Worm (Caenorhabditis elegans) whole organism, L1 larva: Measurements from ENCODE around the gene hsp-12.3.
A peak's percentile ranks its signal among the peaks of the same experiment; 100 is the strongest.

Source experiments
- C04F5.9 ChIP-seq: sonication (generic microtip); optimal IDR thresholded peaks from 2 replicates; lab custom pipeline; 2016; ENCODE audit warnings: missing genetic modification characterization, missing compliant biosample characterization
- C16A3.4 ChIP-seq: fragments of 150-350 bp; optimal IDR thresholded peaks from 2 replicates; lab custom pipeline; 2014; ENCODE audit warnings: missing biosample characterization, missing genetic modification characterization
- aly-2 ChIP-seq: fragments of 150-350 bp; optimal IDR thresholded peaks from 2 replicates; lab custom pipeline; 2014; ENCODE audit warnings: missing biosample characterization, missing genetic modification characterization
- ama-1 ChIP-seq: fragments of 150-350 bp; optimal IDR thresholded peaks from 2 replicates; lab custom pipeline; 2014
- ceh-88 ChIP-seq: fragments of 200-800 bp; sonication (Bioruptor generic); IDR thresholded peaks from 2 replicates; pipeline ENCODE4 v1.3.6; 2022; ENCODE audit warnings: missing genetic modification characterization, missing compliant biosample characterization
- dpl-1 ChIP-seq, 3 experiments: fragments of 150-350 bp in 2 of 3; sonication (generic microtip) in 1 of 3; optimal IDR thresholded peaks; 2 replicates each; lab custom pipeline; 2014 to 2017; ENCODE audit warnings: missing biosample characterization in 3 of 3, missing genetic modification characterization in 3 of 3, missing genetic modification reagents in 3 of 3
- dsc-1 ChIP-seq: sonication (generic microtip); optimal IDR thresholded peaks from 2 replicates; lab custom pipeline; 2016; ENCODE audit warnings: mild to moderate bottlenecking, missing genetic modification characterization, missing compliant biosample characterization
- efl-1 ChIP-seq, 4 experiments: fragments of 150-350 bp; optimal IDR thresholded peaks in 3 of 4; peaks in 1 of 4; 1 replicate in 1 of 4; 2 replicates in 3 of 4; lab custom pipeline; 2014; ENCODE audit warnings: missing biosample characterization in 2 of 4, missing genetic modification characterization in 2 of 4, missing genetic modification reagents in 2 of 4
- elt-2 ChIP-seq: sonication (generic microtip); optimal IDR thresholded peaks from 2 replicates; lab custom pipeline; 2016; ENCODE audit warnings: missing genetic modification characterization, mild to moderate bottlenecking, inconsistent platforms, missing compliant biosample characterization, missing genetic modification reagents
- elt-3 ChIP-seq, 6 experiments: fragments of 150-350 bp in 1 of 6; sonication (generic microtip); optimal IDR thresholded peaks; 2 replicates each; lab custom pipeline; 2017 to 2018; ENCODE audit warnings: missing biosample characterization in 6 of 6, missing genetic modification characterization in 6 of 6, inconsistent platforms in 1 of 6
- ets-5 ChIP-seq: fragments of 200-800 bp; sonication (Bioruptor generic); IDR thresholded peaks from 2 replicates; pipeline ENCODE4 v1.3.6; 2022; ENCODE audit warnings: missing genetic modification characterization, missing compliant biosample characterization
- fkh-8 ChIP-seq: sonication (generic microtip); optimal IDR thresholded peaks from 2 replicates; lab custom pipeline; 2016; ENCODE audit warnings: mild to moderate bottlenecking, missing genetic modification characterization, missing compliant biosample characterization
- jun-1 ChIP-seq: fragments of 150-350 bp; optimal IDR thresholded peaks from 2 replicates; lab custom pipeline; 2014; ENCODE audit warnings: missing biosample characterization, missing genetic modification reagents, missing genetic modification characterization
- lin-13 ChIP-seq: fragments of 150-350 bp; optimal IDR thresholded peaks from 2 replicates; lab custom pipeline; 2014; ENCODE audit warnings: missing biosample characterization, missing genetic modification reagents, missing genetic modification characterization
- lin-14 ChIP-seq: fragments of 200-800 bp; sonication (Bioruptor generic); optimal IDR thresholded peaks from 2 replicates; lab custom pipeline; 2018; ENCODE audit warnings: mild to moderate bottlenecking, missing genetic modification characterization, moderate library complexity, missing compliant biosample characterization
- lir-3 ChIP-seq: sonication (generic microtip); optimal IDR thresholded peaks from 2 replicates; lab custom pipeline; 2016; ENCODE audit warnings: mild to moderate bottlenecking, missing genetic modification characterization, moderate library complexity, missing compliant biosample characterization; ENCODE audit not compliant: poor library complexity
- lsy-2 ChIP-seq, 2 experiments: fragments of 150-350 bp; optimal IDR thresholded peaks; 2 replicates each; lab custom pipeline; 2014; ENCODE audit warnings: missing biosample characterization in 2 of 2, missing genetic modification characterization in 2 of 2
- mdl-1 ChIP-seq, 2 experiments: fragments of 150-350 bp; optimal IDR thresholded peaks; 2 replicates each; lab custom pipeline; 2014 to 2017; ENCODE audit warnings: missing biosample characterization in 2 of 2, missing genetic modification characterization in 2 of 2, inconsistent platforms in 1 of 2
- mef-2 ChIP-seq: fragments of 150-350 bp; optimal IDR thresholded peaks from 2 replicates; lab custom pipeline; 2014; ENCODE audit warnings: missing biosample characterization, missing genetic modification characterization
- mep-1 ChIP-seq: fragments of 150-350 bp; optimal IDR thresholded peaks from 2 replicates; lab custom pipeline; 2014; ENCODE audit warnings: missing biosample characterization, missing genetic modification characterization
- nhr-19 ChIP-seq: fragments of 200-800 bp; sonication (Bioruptor generic); conservative IDR thresholded peaks from 2 replicates; pipeline ENCODE4 v1.3.6; 2022; ENCODE audit warnings: missing genetic modification characterization, missing compliant biosample characterization
- nhr-20 ChIP-seq: sonication (generic microtip); optimal IDR thresholded peaks from 2 replicates; lab custom pipeline; 2016; ENCODE audit warnings: mild to moderate bottlenecking, missing genetic modification characterization, missing compliant biosample characterization
- nhr-47 ChIP-seq: sonication (generic microtip); optimal IDR thresholded peaks from 2 replicates; lab custom pipeline; 2016; ENCODE audit warnings: mild to moderate bottlenecking, missing genetic modification characterization, moderate library complexity, missing compliant biosample characterization
- nhr-71 ChIP-seq: sonication (generic microtip); optimal IDR thresholded peaks from 2 replicates; lab custom pipeline; 2016; ENCODE audit warnings: mild to moderate bottlenecking, missing genetic modification characterization, moderate library complexity, missing compliant biosample characterization
- nhr-85 ChIP-seq: sonication (generic microtip); peaks from one replicate; lab custom pipeline; 2016; ENCODE audit warnings: missing genetic modification characterization, inconsistent platforms, missing compliant biosample characterization
- nhr-90 ChIP-seq: sonication (generic microtip); optimal IDR thresholded peaks from 2 replicates; lab custom pipeline; 2016; ENCODE audit warnings: mild to moderate bottlenecking, missing genetic modification characterization, missing compliant biosample characterization; ENCODE audit not compliant: poor library complexity
- snu-23 ChIP-seq: sonication (generic microtip); optimal IDR thresholded peaks from 2 replicates; lab custom pipeline; 2016; ENCODE audit warnings: missing genetic modification characterization, missing compliant biosample characterization
- sup-37 ChIP-seq: fragments of 200-800 bp; sonication (Bioruptor generic); optimal IDR thresholded peaks from 2 replicates; lab custom pipeline; 2018; ENCODE audit warnings: mild to moderate bottlenecking, missing genetic modification characterization, missing compliant biosample characterization
- swsn-7 ChIP-seq: sonication (generic microtip); optimal IDR thresholded peaks from 2 replicates; lab custom pipeline; 2016; ENCODE audit warnings: missing genetic modification characterization, missing compliant biosample characterization
- unc-62 ChIP-seq: fragments of 150-350 bp; optimal IDR thresholded peaks from 2 replicates; lab custom pipeline; 2014; ENCODE audit warnings: missing biosample characterization, missing genetic modification reagents, missing genetic modification characterization
- vab-15 ChIP-seq: sonication (generic microtip); optimal IDR thresholded peaks from 2 replicates; lab custom pipeline; 2017; ENCODE audit warnings: missing genotype, mild to moderate bottlenecking, missing genetic modification characterization, missing compliant biosample characterization
- ztf-11 ChIP-seq, 2 experiments: sonication (generic microtip); optimal IDR thresholded peaks; 2 replicates each; lab custom pipeline; 2016 to 2017; ENCODE audit warnings: missing genetic modification characterization in 2 of 2, missing biosample characterization in 1 of 2, missing compliant biosample characterization in 1 of 2
- ztf-4 ChIP-seq: fragments of 150-350 bp; optimal IDR thresholded peaks from 2 replicates; lab custom pipeline; 2014; ENCODE audit warnings: missing biosample characterization, missing genetic modification characterization

The hsp-12.3 gene

DNA sequence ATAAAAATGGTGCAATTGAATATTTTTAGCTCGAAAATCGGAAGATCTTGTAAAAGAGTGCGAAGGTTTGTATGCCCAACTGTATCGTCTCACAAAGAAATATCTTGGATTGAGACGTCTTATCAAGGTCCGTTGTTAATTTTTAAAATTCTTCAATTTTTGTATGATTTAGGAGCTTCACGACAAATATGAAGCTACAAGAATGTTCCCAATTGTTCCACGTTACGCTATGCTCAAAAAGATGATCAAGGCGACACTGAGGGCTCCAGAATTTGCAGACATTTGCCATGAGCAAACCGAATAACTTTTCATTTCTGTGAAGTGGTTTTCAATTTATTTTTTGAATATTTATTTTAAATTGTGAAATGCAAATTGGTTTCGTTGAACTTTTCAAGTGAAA, 6.6 kb downstream of the hsp-12.3 start:
- TF ChIP-seq sup-37 (GFP tag; lab: Kevin White, UChicago) (no peak), nhr-19 (peak; percentile 56), lsy-2 (tag; optimal IDR thresholded peaks at IDR 0.05; lab: Kevin White, UChicago) (peak in 1 of 2 experiments; percentile 45), snu-23 (peak; percentile 72), efl-1 (optimal IDR thresholded peaks at IDR 0.05; lab: Kevin White, UChicago) (no peak), efl-1 (GFP tag; optimal IDR thresholded peaks at IDR 0.05 in 1 of 2; lab: Kevin White, UChicago) (peak in 1 of 2 experiments; percentile 91), aly-2 (peak; percentile 95), nhr-90 (tag; lab: Kevin White, UChicago) (peak; percentile 71), C04F5.9 (tag; lab: Kevin White, UChicago) (no peak), mef-2 (tag; lab: Kevin White, UChicago) (no peak), nhr-85 (tag; lab: Kevin White, UChicago) (peak; percentile 75), swsn-7 (tag; lab: Kevin White, UChicago) (peak; percentile 24), elt-2 (tag; lab: Kevin White, UChicago) (peak; percentile 29), nhr-20 (tag; lab: Kevin White, UChicago) (peak; percentile 56), nhr-47 (tag; lab: Kevin White, UChicago) (peak; percentile 8), nhr-71 (tag; lab: Kevin White, UChicago) (peak; percentile 74), ztf-11 (tag; optimal IDR thresholded peaks at IDR 0.05; lab: Kevin White, UChicago) (no peak), mep-1 (tag; lab: Kevin White, UChicago) (peak; percentile 40), ztf-4 (tag; lab: Kevin White, UChicago) (peak; percentile 59), elt-3 (tag; optimal IDR thresholded peaks at IDR 0.05; lab: Kevin White, UChicago) (peak in 1 of 6 experiments; percentile 22), ama-1 (lab: Kevin White, UChicago) (peak; percentile 80)

ce11 chrIV:9432327-9432726, 13.0 kb downstream of the hsp-12.3 start:
- TF ChIP-seq efl-1 (optimal IDR thresholded peaks at IDR 0.05; lab: Kevin White, UChicago) (no peak), efl-1 (GFP tag; optimal IDR thresholded peaks at IDR 0.05 in 1 of 2; lab: Kevin White, UChicago) (peak in 1 of 2 experiments; percentile 65), fkh-8 (tag; lab: Kevin White, UChicago) (peak; percentile 6), dsc-1 (tag; lab: Kevin White, UChicago) (peak; percentile 73), ceh-88 (GFP tag; lab: Robert Waterston, UW) (no peak)

- TF ChIP-seq unc-62 (GFP tag; lab: Kevin White, UChicago) (no peak), C16A3.4 (tag; lab: Kevin White, UChicago) (no peak), ets-5 (GFP tag; lab: Robert Waterston, UW) (no peak), lir-3 (tag; lab: Kevin White, UChicago) (no peak), mdl-1 (tag; optimal IDR thresholded peaks at IDR 0.05; lab: Kevin White, UChicago) (no peak), vab-15 (no peak)
Observed at ce11 chrIV:9427959-9428358, 17.3 kb downstream of the hsp-12.3 start, which contains the start of gene F59B8.1. F59B8.1 (plus strand) TSS chrIV:9428259.

DNA sequence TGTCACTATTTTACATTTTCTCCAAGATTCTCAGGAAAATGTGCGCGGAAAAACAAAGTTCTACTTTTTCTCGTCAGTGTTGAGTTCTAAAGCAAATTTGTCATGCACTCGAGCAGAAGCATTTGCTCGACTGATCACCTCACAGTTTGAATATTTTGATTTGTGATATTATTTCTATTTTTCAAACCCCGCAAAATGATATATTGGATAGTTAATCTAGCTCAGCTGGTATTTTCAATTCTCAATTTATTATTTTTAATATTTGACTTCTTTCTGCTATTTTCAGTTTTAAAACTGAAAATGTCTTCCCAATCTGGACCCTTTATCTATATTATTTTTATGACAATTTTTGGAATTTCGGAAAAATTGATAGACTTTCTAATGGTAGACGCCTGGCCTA, 22.2 kb downstream of the hsp-12.3 start, which contains the start of gene srxa-2:
srxa-2 (plus strand) TSS at position 301 of the 400 bp plus-strand sequence.
- peak; percentile 7 for TF ChIP-seq fkh-8 (tag; lab: Kevin White, UChicago)
- no peak for TF ChIP-seq C04F5.9 (tag; lab: Kevin White, UChicago)
- TF ChIP-seq, all 84 proteins: peak for 1

ce11 chrIV:9422408-9422807, 22.9 kb downstream of the hsp-12.3 start, which contains the start of gene F56D5.9:
F56D5.9 (minus strand) TSS chrIV:9422508.
- TF ChIP-seq lin-14 (GFP tag; lab: Kevin White, UChicago), result no peak
- TF ChIP-seq nhr-19, result no peak
- TF ChIP-seq efl-1 (optimal IDR thresholded peaks at IDR 0.05; lab: Kevin White, UChicago), result no peak
- TF ChIP-seq efl-1 (GFP tag; optimal IDR thresholded peaks at IDR 0.05 in 1 of 2; lab: Kevin White, UChicago), result peak in 1 of 2 experiments; percentile 62
- no peak for TF ChIP-seq lin-13 (GFP tag; lab: Kevin White, UChicago)
- TF ChIP-seq jun-1, result no peak
- no peak for TF ChIP-seq dpl-1 (GFP tag; optimal IDR thresholded peaks at IDR 0.05; lab: Kevin White, UChicago)
